Fruit fly (Drosophila melanogaster): Measurements from ENCODE around the gene CG6800.
A peak's percentile ranks its signal among the peaks of the same experiment; 100 is the strongest.

- TF ChIP-seq lz (GFP tag; optimal IDR thresholded peaks at IDR 0.05) (no peak), CG16779 (tag; optimal IDR thresholded peaks at IDR 0.05) (no peak), Hr39 (GFP tag; optimal IDR thresholded peaks at IDR 0.05) (no peak), Lpt (GFP tag; optimal IDR thresholded peaks at IDR 0.05) (no peak), Eip78C (GFP tag) (peak; percentile 92), CG3032 (tag; optimal IDR thresholded peaks at IDR 0.05) (no peak), fkh (GFP tag; optimal IDR thresholded peaks at IDR 0.05) (no peak), CG15336 (GFP tag; IDR thresholded peaks at IDR 0.05) (no peak), OdsH (GFP tag; optimal IDR thresholded peaks at IDR 0.05) (no peak), Sox14 (GFP tag; optimal IDR thresholded peaks at IDR 0.05) (no peak), Hr4 (GFP tag; optimal IDR thresholded peaks at IDR 0.05) (no peak)
Observed at dm6 chr3R:21823076-21823475, 47.1 kb downstream of the CG6800 start.
